Fruit fly (Drosophila melanogaster) whole organism, wandering third instar larva: ENCODE data around the gene CG32267.

Experiments
- Abd-B ChIP-seq: fragments of >200 bp; optimal IDR thresholded peaks from 2 replicates; lab custom pipeline; 2017; ENCODE audit warnings: missing biosample characterization, missing genetic modification characterization
- CG9705 ChIP-seq: fragments of 200-800 bp; sonication (Bioruptor generic); optimal IDR thresholded peaks from 2 replicates; lab custom pipeline; 2018; ENCODE audit warnings: missing biosample characterization, mild to moderate bottlenecking, missing genetic modification characterization
- CrebA ChIP-seq: fragments of 200-800 bp; sonication (Bioruptor generic); optimal IDR thresholded peaks from 2 replicates; lab custom pipeline; 2016; ENCODE audit warnings: missing biosample characterization, mild to moderate bottlenecking, missing genetic modification characterization, borderline replicate concordance
- Dfd ChIP-seq: fragments of >200 bp; optimal IDR thresholded peaks from 2 replicates; lab custom pipeline; 2017; ENCODE audit warnings: missing biosample characterization, missing genetic modification characterization
- Dif ChIP-seq: fragments of 200-275, 200-300 bp; sonication (Bioruptor generic); optimal IDR thresholded peaks from 2 replicates; lab custom pipeline; 2018; ENCODE audit warnings: missing biosample characterization, missing genetic modification characterization; ENCODE audit not compliant: partially characterized antibody
- HLH106 ChIP-seq: fragments of 200-800 bp; optimal IDR thresholded peaks from 3 replicates; lab custom pipeline; 2019; ENCODE audit warnings: missing biosample characterization, mild to moderate bottlenecking, missing genetic modification characterization, moderate library complexity
- Hnf4 ChIP-seq: fragments of 200-800 bp; sonication (Bioruptor generic); optimal IDR thresholded peaks from 2 replicates; lab custom pipeline; 2016; ENCODE audit warnings: missing biosample characterization, mild to moderate bottlenecking, missing genetic modification characterization
- Hr78 ChIP-seq: fragments of >200 bp; optimal IDR thresholded peaks from 2 replicates; lab custom pipeline; 2017; ENCODE audit warnings: missing biosample characterization, missing genetic modification characterization
- Hr83 ChIP-seq: fragments of 200-300 bp; sonication (Bioruptor generic); optimal IDR thresholded peaks from 2 replicates; lab custom pipeline; 2016; ENCODE audit warnings: missing biosample characterization, mild to moderate bottlenecking, missing genetic modification characterization, moderate library complexity; ENCODE audit not compliant: poor library complexity, severe bottlenecking
- Mio ChIP-seq: sonication (Bioruptor generic); optimal IDR thresholded peaks from 2 replicates; lab custom pipeline; 2016; ENCODE audit warnings: missing biosample characterization, missing genetic modification characterization
- Myc ChIP-seq: fragments of >200 bp; optimal IDR thresholded peaks from 2 replicates; lab custom pipeline; 2017
- N ChIP-seq: fragments of >200 bp; optimal IDR thresholded peaks from 2 replicates; lab custom pipeline; 2018; ENCODE audit warnings: missing biosample characterization, missing external identifiers, missing genetic modification characterization
- OdsH ChIP-seq: fragments of 200-800 bp; sonication (Bioruptor generic); optimal IDR thresholded peaks from 2 replicates; lab custom pipeline; 2016; ENCODE audit warnings: missing biosample characterization, mild to moderate bottlenecking, missing genetic modification characterization
- Rel ChIP-seq, 2 experiments: fragments of 200-800 bp; sonication (Bioruptor generic) in 1 of 2; optimal IDR thresholded peaks; 2 replicates in 1 of 2; 3 replicates in 1 of 2; lab custom pipeline; 2016 to 2019; ENCODE audit warnings: mild to moderate bottlenecking in 2 of 2, missing biosample characterization in 2 of 2, missing genetic modification characterization in 2 of 2, moderate library complexity in 1 of 2
- Sp1 ChIP-seq: fragments of 200-800 bp; sonication (Bioruptor generic); optimal IDR thresholded peaks from 3 replicates; lab custom pipeline; 2019; ENCODE audit warnings: missing biosample characterization, mild to moderate bottlenecking, missing genetic modification characterization, moderate library complexity
- Vsx2 ChIP-seq: fragments of 200-300, 225-300 bp; sonication (Bioruptor generic); optimal IDR thresholded peaks from 2 replicates; lab custom pipeline; 2018; ENCODE audit warnings: missing biosample characterization, missing genetic modification characterization; ENCODE audit not compliant: partially characterized antibody
- br ChIP-seq: fragments of 200-800 bp; sonication (Bioruptor generic); optimal IDR thresholded peaks from 2 replicates; lab custom pipeline; 2016; ENCODE audit warnings: missing biosample characterization, missing genetic modification characterization
- brk ChIP-seq: fragments of 200-800 bp; sonication (Bioruptor generic); optimal IDR thresholded peaks from 2 replicates; lab custom pipeline; 2016; ENCODE audit warnings: missing biosample characterization, mild to moderate bottlenecking, missing genetic modification characterization
- dmrt93B ChIP-seq: fragments of 200-800 bp; sonication (Bioruptor generic); optimal IDR thresholded peaks from 2 replicates; lab custom pipeline; 2018; ENCODE audit warnings: missing biosample characterization, mild to moderate bottlenecking, missing genetic modification characterization
- dsf ChIP-seq: sonication (Bioruptor generic); optimal IDR thresholded peaks from 2 replicates; lab custom pipeline; 2016; ENCODE audit warnings: missing biosample characterization, missing genetic modification characterization, borderline replicate concordance
- ey ChIP-seq: fragments of 200-800 bp; sonication (Bioruptor generic); optimal IDR thresholded peaks from 2 replicates; lab custom pipeline; 2016; ENCODE audit warnings: missing biosample characterization, missing genetic modification characterization
- foxo ChIP-seq, 2 experiments: fragments of 200-800 bp; sonication (Bioruptor generic); optimal IDR thresholded peaks; 2 replicates in 1 of 2; 3 replicates in 1 of 2; lab custom pipeline; 2016 to 2017; ENCODE audit warnings: missing biosample characterization in 2 of 2, missing genetic modification characterization in 2 of 2
- fru ChIP-seq: fragments of 200-800 bp; sonication (Bioruptor generic); optimal IDR thresholded peaks from 3 replicates; lab custom pipeline; 2016; ENCODE audit warnings: missing biosample characterization, mild to moderate bottlenecking, missing genetic modification characterization
- h ChIP-seq: fragments of 200-800 bp; sonication (Bioruptor generic); optimal IDR thresholded peaks from 3 replicates; lab custom pipeline; 2016; ENCODE audit warnings: missing biosample characterization, mild to moderate bottlenecking, missing genetic modification characterization
- jim ChIP-seq: fragments of 175-275, 200-325 bp; sonication (Bioruptor generic); optimal IDR thresholded peaks from 2 replicates; lab custom pipeline; 2016; ENCODE audit warnings: missing biosample characterization, mild to moderate bottlenecking, missing genetic modification characterization
- lola ChIP-seq: fragments of >200 bp; optimal IDR thresholded peaks from 2 replicates; lab custom pipeline; 2017; ENCODE audit warnings: missing biosample characterization, missing genetic modification characterization
- pan ChIP-seq: fragments of >200 bp; optimal IDR thresholded peaks from 2 replicates; lab custom pipeline; 2017
- psq ChIP-seq: fragments of 200-800 bp; sonication (Bioruptor generic); optimal IDR thresholded peaks from 3 replicates; lab custom pipeline; 2017; ENCODE audit warnings: missing biosample characterization, mild to moderate bottlenecking, missing genetic modification characterization, moderate library complexity
- rgr ChIP-seq: fragments of 200-800 bp; sonication (Bioruptor generic); optimal IDR thresholded peaks from 3 replicates; lab custom pipeline; 2016; ENCODE audit warnings: missing biosample characterization, mild to moderate bottlenecking, missing genetic modification characterization
- sage ChIP-seq: fragments of 200-800 bp; sonication (Bioruptor generic); optimal IDR thresholded peaks from 2 replicates; lab custom pipeline; 2016; ENCODE audit warnings: missing biosample characterization, mild to moderate bottlenecking, missing genetic modification characterization
- sv ChIP-seq: fragments of 200-800 bp; sonication (Bioruptor generic); optimal IDR thresholded peaks from 3 replicates; lab custom pipeline; 2016; ENCODE audit warnings: missing biosample characterization, missing genetic modification characterization
- tai ChIP-seq: sonication (Bioruptor generic); optimal IDR thresholded peaks from 2 replicates; lab custom pipeline; 2016; ENCODE audit warnings: missing biosample characterization, missing genetic modification characterization
- usp ChIP-seq: fragments of >200 bp; optimal IDR thresholded peaks from 2 replicates; lab custom pipeline; 2017; ENCODE audit warnings: missing biosample characterization, missing genetic modification characterization
- woc ChIP-seq: sonication (Bioruptor generic); optimal IDR thresholded peaks from 2 replicates; lab custom pipeline; 2016; ENCODE audit warnings: missing biosample characterization, mild to moderate bottlenecking, missing genetic modification characterization

Gene CG32267

dm6 chr3L:3447948-3448526, 23.9 kb downstream of the CG32267 start:
- peak; percentile 34 for TF ChIP-seq h
- TF ChIP-seq Dfd (GFP tag; lab: Kevin White, UChicago) = no peak

DNA sequence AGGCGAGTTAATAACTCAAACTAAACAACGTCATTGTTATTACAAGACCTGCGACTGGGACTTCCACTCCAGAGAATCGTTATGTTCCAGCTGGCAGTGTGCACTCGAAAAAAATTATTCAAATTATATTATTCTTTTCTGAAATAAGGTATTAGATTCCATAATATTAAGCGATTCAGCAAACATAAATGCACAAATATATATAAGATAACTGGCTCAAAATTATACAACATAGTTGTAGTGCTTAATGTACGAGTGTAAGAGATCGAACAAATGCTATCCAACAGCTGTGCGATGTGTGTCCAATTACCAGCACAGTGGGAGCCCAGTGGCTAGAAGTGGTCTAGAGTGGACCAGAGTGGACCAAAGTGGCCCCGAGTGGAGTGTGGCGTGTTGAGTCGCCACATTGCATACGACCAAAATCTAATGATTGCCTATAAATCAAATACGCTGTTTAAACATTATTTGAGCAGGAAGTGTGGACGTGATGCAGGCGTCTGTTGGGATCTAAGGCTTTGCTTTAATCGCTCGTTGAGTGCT, 27.6 kb downstream of the CG32267 start:
- TF ChIP-seq CG9705 (no peak), Sp1 (GFP tag; lab: Kevin White, UChicago) (no peak), Dfd (GFP tag; lab: Kevin White, UChicago) (no peak), lola (GFP tag; lab: Kevin White, UChicago) (no peak), sage (GFP tag; lab: Kevin White, UChicago) (no peak), Hr83 (GFP tag; lab: Kevin White, UChicago) (no peak), woc (no peak), Vsx2 (no peak), Mio (GFP tag; lab: Kevin White, UChicago) (no peak), Hr78 (GFP tag; lab: Kevin White, UChicago) (no peak), Myc (lab: Kevin White, UChicago) (no peak), dmrt93B (GFP tag; lab: Kevin White, UChicago) (no peak), usp (GFP tag; lab: Kevin White, UChicago) (no peak), CrebA (GFP tag; lab: Kevin White, UChicago) (no peak), h (no peak), ey (GFP tag; lab: Kevin White, UChicago) (no peak), Abd-B (no peak), psq (GFP tag; lab: Kevin White, UChicago) (no peak), rgr (no peak)
- TF ChIP-seq, all 38 proteins: peak for 0

DNA sequence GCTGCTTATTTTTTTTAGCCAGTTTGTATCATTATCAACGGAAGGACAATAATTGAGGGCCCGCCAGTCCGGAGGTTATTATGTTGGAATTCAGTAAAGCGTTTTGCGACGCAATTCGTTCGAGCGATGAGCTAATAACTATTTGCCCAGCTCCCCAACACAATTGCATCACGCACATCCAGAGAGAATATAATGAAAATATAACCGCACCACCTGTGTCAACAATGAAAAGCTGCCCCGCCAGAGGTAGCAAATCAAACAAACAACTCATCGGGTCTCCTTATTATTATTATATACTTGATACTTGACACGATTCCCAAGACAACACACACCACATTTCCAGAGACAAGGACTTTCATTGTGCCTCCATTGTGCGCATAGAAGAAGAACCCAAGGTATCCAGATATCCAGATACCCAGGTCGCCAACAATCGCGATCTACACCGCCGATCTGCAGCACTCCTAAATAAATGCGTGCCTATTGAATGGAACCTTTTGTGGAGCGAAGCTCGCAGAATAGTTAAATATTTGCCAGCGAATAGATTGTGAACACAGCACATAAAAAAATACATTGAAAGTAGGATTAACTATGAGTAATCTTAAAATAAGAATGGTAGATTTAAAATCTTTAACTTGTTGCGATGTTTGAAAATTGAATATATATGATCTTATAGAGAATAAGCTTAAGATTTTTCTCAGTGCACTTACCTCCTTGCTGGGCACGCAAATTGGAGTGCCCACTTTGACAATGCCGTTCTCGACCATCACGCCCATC, 29.0 kb downstream of the CG32267 start:
- TF ChIP-seq tai (GFP tag; lab: Kevin White, UChicago) = peak; percentile 34
- peak; percentile 46 for TF ChIP-seq OdsH (GFP tag; lab: Kevin White, UChicago)
- peak; percentile 5 for TF ChIP-seq brk (GFP tag; lab: Kevin White, UChicago)
- TF ChIP-seq dmrt93B (GFP tag; lab: Kevin White, UChicago) = peak; percentile 7
- TF ChIP-seq jim (GFP tag; lab: Kevin White, UChicago) = peak; percentile 21
- peak; percentile 95 for TF ChIP-seq Hr83 (GFP tag; lab: Kevin White, UChicago)
- TF ChIP-seq h = peak; percentile 4
- TF ChIP-seq dsf (GFP tag; lab: Kevin White, UChicago) = no peak
- TF ChIP-seq br (GFP tag; lab: Kevin White, UChicago) = no peak
- peak; percentile 6 for TF ChIP-seq fru (GFP tag; lab: Kevin White, UChicago)
- TF ChIP-seq rgr = peak; percentile 46
- TF ChIP-seq, all 38 proteins: peak for 9

dm6 chr3L:3441763-3442673, 29.9 kb downstream of the CG32267 start:
- TF ChIP-seq dsf (GFP tag; lab: Kevin White, UChicago) (no peak), sv (no peak), Mio (GFP tag; lab: Kevin White, UChicago) (no peak), CG9705 (no peak), Dif (GFP tag; lab: Kevin White, UChicago) (peak; percentile 70), Hr78 (GFP tag; lab: Kevin White, UChicago) (no peak), jim (GFP tag; lab: Kevin White, UChicago) (no peak), lola (GFP tag; lab: Kevin White, UChicago) (no peak), CrebA (GFP tag; lab: Kevin White, UChicago) (peak; percentile 19), pan (lab: Kevin White, UChicago) (no peak), tai (GFP tag; lab: Kevin White, UChicago) (no peak), Dfd (GFP tag; lab: Kevin White, UChicago) (no peak), Abd-B (no peak), Hnf4 (GFP tag; lab: Kevin White, UChicago) (no peak), N (GFP tag; lab: Kevin White, UChicago) (no peak), h (peak; percentile 72), psq (GFP tag; lab: Kevin White, UChicago) (peak; percentile 70), rgr (peak; percentile 57), br (GFP tag; lab: Kevin White, UChicago) (peak; percentile 10), foxo (GFP tag; optimal IDR thresholded peaks at IDR 0.05; lab: Kevin White, UChicago) (peak in 1 of 2 experiments; percentile 19), brk (GFP tag; lab: Kevin White, UChicago) (no peak), Hr83 (GFP tag; lab: Kevin White, UChicago) (no peak), OdsH (GFP tag; lab: Kevin White, UChicago) (peak; percentile 48), dmrt93B (GFP tag; lab: Kevin White, UChicago) (no peak), HLH106 (peak; percentile 41), Rel (GFP tag; optimal IDR thresholded peaks at IDR 0.05; lab: Kevin White, UChicago) (no peak), Rel (tag; optimal IDR thresholded peaks at IDR 0.05; lab: Kevin White, UChicago) (no peak), Vsx2 (peak; percentile 95), fru (GFP tag; lab: Kevin White, UChicago) (peak; percentile 38), ey (GFP tag; lab: Kevin White, UChicago) (peak; percentile 71), Myc (lab: Kevin White, UChicago) (no peak), woc (peak; percentile 38), sage (GFP tag; lab: Kevin White, UChicago) (no peak)
